Fruit fly (Drosophila melanogaster) whole organism, embryonic: ENCODE results near the gene Hmbs.

ENCODE experiments used
- Atf-2 ChIP-seq: fragments of 200-800 bp; sonication (Bioruptor generic); optimal IDR thresholded peaks from 2 replicates; lab custom pipeline; 2016; ENCODE audit warnings: missing biosample characterization, missing genetic modification characterization
- CG10366 ChIP-seq: fragments of 200-800 bp; sonication (Bioruptor generic); IDR thresholded peaks from 2 replicates; pipeline ENCODE4 v1.3.6; 2022; ENCODE audit warnings: missing biosample characterization, missing genetic modification characterization
- CG10462 ChIP-seq: fragments of 200-800 bp; sonication (Bioruptor generic); optimal IDR thresholded peaks from 2 replicates; lab custom pipeline; 2016; ENCODE audit warnings: missing biosample characterization, missing genetic modification characterization
- CG11398 ChIP-seq: fragments of 200-800 bp; sonication (Bioruptor generic); optimal IDR thresholded peaks from 2 replicates; lab custom pipeline; 2016; ENCODE audit warnings: missing biosample characterization, missing genetic modification characterization
- CG13123 ChIP-seq: fragments of 200-800 bp; sonication (Bioruptor generic); optimal IDR thresholded peaks from 2 replicates; lab custom pipeline; 2016; ENCODE audit warnings: missing biosample characterization, missing genetic modification characterization
- CG14050 ChIP-seq: fragments of 200-800 bp; sonication (Bioruptor generic); IDR thresholded peaks from 3 replicates; pipeline ENCODE4 v1.3.6; 2022; ENCODE audit warnings: missing biosample characterization, missing genetic modification characterization
- CG15696 ChIP-seq: fragments of 200-800 bp; sonication (Bioruptor generic); optimal IDR thresholded peaks from 2 replicates; lab custom pipeline; 2019; ENCODE audit warnings: missing biosample characterization, mild to moderate bottlenecking, missing genetic modification characterization, moderate library complexity
- CG16779 ChIP-seq: fragments of 200-800 bp; sonication (Bioruptor generic); IDR thresholded peaks from 2 replicates; pipeline ENCODE4 v1.3.6; 2022; ENCODE audit warnings: missing biosample characterization, missing genetic modification characterization
- CG17359 ChIP-seq: fragments of 200-800 bp; sonication (Bioruptor generic); optimal IDR thresholded peaks from 3 replicates; lab custom pipeline; 2018; ENCODE audit warnings: missing biosample characterization, mild to moderate bottlenecking, missing genetic modification characterization, moderate library complexity
- CG1792 ChIP-seq: fragments of 200-800 bp; sonication (Bioruptor generic); optimal IDR thresholded peaks from 2 replicates; lab custom pipeline; 2016; ENCODE audit warnings: missing biosample characterization, missing genetic modification characterization
- CG1832 ChIP-seq: fragments of 200-800 bp; sonication (Bioruptor generic); optimal IDR thresholded peaks from 2 replicates; lab custom pipeline; 2017; ENCODE audit warnings: missing biosample characterization, mild to moderate bottlenecking, missing genetic modification characterization, inconsistent platforms
- CG18619 ChIP-seq: fragments of 200-800 bp; sonication (Bioruptor generic); optimal IDR thresholded peaks from 3 replicates; lab custom pipeline; 2017; ENCODE audit warnings: missing biosample characterization, mild to moderate bottlenecking, missing genetic modification characterization
- CG2875 ChIP-seq: fragments of 200-800 bp; sonication (Bioruptor generic); optimal IDR thresholded peaks from 2 replicates; lab custom pipeline; 2017; ENCODE audit warnings: missing biosample characterization, mild to moderate bottlenecking, missing genetic modification characterization, missing genetic modification reagents
- CG34422 ChIP-seq: fragments of 200-800 bp; sonication (Bioruptor generic); IDR thresholded peaks from 3 replicates; pipeline ENCODE4 v1.3.6; 2022; ENCODE audit warnings: missing biosample characterization, missing genetic modification characterization
- CG3726 ChIP-seq: fragments of 200-800 bp; sonication (Bioruptor generic); IDR thresholded peaks from 3 replicates; pipeline ENCODE4, ENCODE4 v1.3.6; 2022; ENCODE audit warnings: missing biosample characterization, missing genetic modification characterization
- CG6254 ChIP-seq: fragments of 200-800 bp; sonication (Bioruptor generic); optimal IDR thresholded peaks from 3 replicates; lab custom pipeline; 2017; ENCODE audit warnings: mild to moderate bottlenecking, missing biosample characterization, missing genetic modification reagents, missing genetic modification characterization
- CG7271 ChIP-seq: fragments of 200-800 bp; sonication (Bioruptor generic); optimal IDR thresholded peaks from 2 replicates; lab custom pipeline; 2018; ENCODE audit warnings: missing biosample characterization, mild to moderate bottlenecking, missing genetic modification characterization, moderate library complexity
- CG7372 ChIP-seq: fragments of 200-800 bp; sonication (Bioruptor generic); IDR thresholded peaks from 2 replicates; pipeline ENCODE4 v1.3.6; 2022; ENCODE audit warnings: missing biosample characterization, missing genetic modification characterization
- CG7556 ChIP-seq: fragments of 200-800 bp; sonication (Bioruptor generic); optimal IDR thresholded peaks from 2 replicates; lab custom pipeline; 2017; ENCODE audit warnings: missing biosample characterization, mild to moderate bottlenecking, missing genetic modification characterization
- CG7987 ChIP-seq: fragments of 200-800 bp; sonication (Bioruptor generic); optimal IDR thresholded peaks from 2 replicates; lab custom pipeline; 2018; ENCODE audit warnings: missing biosample characterization, mild to moderate bottlenecking, missing genetic modification characterization, moderate library complexity
- CG8478 ChIP-seq: fragments of >200 bp; optimal IDR thresholded peaks from 2 replicates; lab custom pipeline; 2018
- CG8944 ChIP-seq: fragments of 200-800 bp; sonication (Bioruptor generic); optimal IDR thresholded peaks from 3 replicates; lab custom pipeline; 2016; ENCODE audit warnings: missing biosample characterization, missing genetic modification characterization
- Chrac-16 ChIP-seq: fragments of 200-800 bp; sonication (Bioruptor generic); optimal IDR thresholded peaks from 3 replicates; lab custom pipeline; 2016; ENCODE audit warnings: missing biosample characterization, missing genetic modification characterization
- Drgx ChIP-seq: fragments of 200-800 bp; sonication (Bioruptor generic); IDR thresholded peaks from 2 replicates; pipeline ENCODE4 v1.3.6; 2022; ENCODE audit warnings: missing biosample characterization, missing genetic modification characterization
- Fer2 ChIP-seq: fragments of 200-800 bp; sonication (Bioruptor generic); optimal IDR thresholded peaks from 2 replicates; lab custom pipeline; 2018; ENCODE audit warnings: missing biosample characterization, mild to moderate bottlenecking, missing genetic modification characterization, moderate library complexity
- Hand ChIP-seq: fragments of 200-800 bp; sonication (Bioruptor generic); optimal IDR thresholded peaks from 2 replicates; lab custom pipeline; 2017; ENCODE audit warnings: mild to moderate bottlenecking, missing biosample characterization, missing genetic modification reagents, missing genetic modification characterization
- Hey ChIP-seq: fragments of 200-800 bp; sonication (Bioruptor generic); optimal IDR thresholded peaks from 3 replicates; lab custom pipeline; 2018; ENCODE audit warnings: missing biosample characterization, mild to moderate bottlenecking, missing genetic modification characterization
- Mes4 ChIP-seq: fragments of 200-800 bp; sonication (Bioruptor generic); optimal IDR thresholded peaks from 2 replicates; lab custom pipeline; 2016; ENCODE audit warnings: missing biosample characterization, missing genetic modification characterization
- NFAT ChIP-seq: fragments of 200-800 bp; sonication (Bioruptor generic); IDR thresholded peaks from 2 replicates; pipeline ENCODE4 v1.3.6; 2022; ENCODE audit warnings: missing biosample characterization, missing genetic modification characterization
- Sox100B ChIP-seq: fragments of 200-800 bp; sonication (Bioruptor generic); optimal IDR thresholded peaks from 3 replicates; lab custom pipeline; 2018; ENCODE audit warnings: missing biosample characterization, mild to moderate bottlenecking, missing genetic modification characterization
- Trl ChIP-seq, 3 experiments: fragments of >200 bp in 2 of 3; fragments of 200-800 bp in 1 of 3; sonication (Bioruptor generic) in 1 of 3; optimal IDR thresholded peaks; 2 replicates in 1 of 3; 3 replicates in 2 of 3; lab custom pipeline; 2016 to 2017; ENCODE audit warnings: missing biosample characterization in 1 of 3, missing genetic modification characterization in 1 of 3
- Xrp1 ChIP-seq: fragments of 200-800 bp; sonication (Bioruptor generic); IDR thresholded peaks from 2 replicates; pipeline ENCODE4 v1.3.6; 2022; ENCODE audit warnings: missing biosample characterization, missing genetic modification characterization
- amos ChIP-seq: fragments of 200-800 bp; sonication (Bioruptor generic); IDR thresholded peaks from 2 replicates; pipeline ENCODE4 v1.3.6; 2022; ENCODE audit warnings: missing biosample characterization, missing genetic modification characterization; ENCODE audit not compliant: partially characterized antibody
- az2 ChIP-seq: fragments of 200-800 bp; sonication (Bioruptor generic); optimal IDR thresholded peaks from 3 replicates; lab custom pipeline; 2016; ENCODE audit warnings: missing biosample characterization, missing genetic modification characterization
- chif ChIP-seq, 2 experiments: fragments of 200-800 bp; sonication (Bioruptor generic); optimal IDR thresholded peaks; 3 replicates each; lab custom pipeline; 2016; ENCODE audit warnings: missing biosample characterization in 2 of 2, missing genetic modification characterization in 2 of 2
- danr ChIP-seq: fragments of 200-800 bp; sonication (Bioruptor generic); IDR thresholded peaks from 2 replicates; pipeline ENCODE4 v1.3.6; 2022; ENCODE audit warnings: missing biosample characterization, missing genetic modification characterization
- ems ChIP-seq: fragments of 200-800 bp; sonication (Bioruptor generic); optimal IDR thresholded peaks from 3 replicates; lab custom pipeline; 2016; ENCODE audit warnings: missing biosample characterization, missing genetic modification characterization
- fd96Cb ChIP-seq: fragments of 200-800 bp; sonication (Bioruptor generic); optimal IDR thresholded peaks from 2 replicates; lab custom pipeline; 2018; ENCODE audit warnings: missing biosample characterization, mild to moderate bottlenecking, missing genetic modification characterization, moderate library complexity
- hth ChIP-seq: fragments of >200 bp; optimal IDR thresholded peaks from 2 replicates; lab custom pipeline; 2017; ENCODE audit warnings: inconsistent platforms
- insv ChIP-seq, 2 experiments: fragments of 200-800 bp; sonication (Bioruptor generic); optimal IDR thresholded peaks; 3 replicates each; lab custom pipeline; 2016 to 2018; ENCODE audit warnings: missing biosample characterization in 2 of 2, missing genetic modification characterization in 2 of 2
- inv ChIP-seq: fragments of 200-800 bp; sonication (Bioruptor generic); IDR thresholded peaks from 2 replicates; pipeline ENCODE4 v1.3.6; 2022; ENCODE audit warnings: missing biosample characterization, missing genetic modification characterization; ENCODE audit not compliant: partially characterized antibody
- nau ChIP-seq: fragments of 200-800 bp; sonication (Bioruptor generic); optimal IDR thresholded peaks from 3 replicates; lab custom pipeline; 2017; ENCODE audit warnings: missing biosample characterization, mild to moderate bottlenecking, missing genetic modification characterization, missing genetic modification reagents
- pho ChIP-seq: fragments of 200-800 bp; sonication (Bioruptor generic); optimal IDR thresholded peaks from 2 replicates; lab custom pipeline; 2016; ENCODE audit warnings: missing biosample characterization, missing genetic modification characterization
- pita ChIP-seq: fragments of 200-800 bp; sonication (Bioruptor generic); optimal IDR thresholded peaks from 2 replicates; lab custom pipeline; 2017; ENCODE audit warnings: missing biosample characterization, mild to moderate bottlenecking, missing genetic modification characterization
- ranshi ChIP-seq: fragments of 200-800 bp; sonication (Bioruptor generic); IDR thresholded peaks from 2 replicates; pipeline ENCODE4 v1.3.6; 2022; ENCODE audit warnings: missing biosample characterization, missing genetic modification characterization
- sd ChIP-seq: fragments of 200-800 bp; sonication (Bioruptor generic); optimal IDR thresholded peaks from 3 replicates; lab custom pipeline; 2018; ENCODE audit warnings: missing biosample characterization, mild to moderate bottlenecking, missing genetic modification characterization, moderate library complexity
- seq ChIP-seq: fragments of 200-800 bp; sonication (Bioruptor generic); IDR thresholded peaks from 2 replicates; pipeline ENCODE4 v1.3.6; 2022; ENCODE audit warnings: missing biosample characterization, missing genetic modification characterization
- so ChIP-seq: fragments of 200-800 bp; sonication (Bioruptor generic); IDR thresholded peaks from 3 replicates; pipeline ENCODE4 v1.3.6; 2022; ENCODE audit warnings: missing biosample characterization, missing genetic modification characterization
- sqz ChIP-seq: fragments of 200-800 bp; sonication (Bioruptor generic); optimal IDR thresholded peaks from 3 replicates; lab custom pipeline; 2018; ENCODE audit warnings: missing biosample characterization, mild to moderate bottlenecking, missing genetic modification characterization
- vfl ChIP-seq: fragments of 200-800 bp; sonication (Bioruptor generic); optimal IDR thresholded peaks from 2 replicates; lab custom pipeline; 2016; ENCODE audit warnings: missing biosample characterization, missing genetic modification characterization
- zen2 ChIP-seq: fragments of 200-800 bp; sonication (Bioruptor generic); IDR thresholded peaks from 3 replicates; pipeline ENCODE4 v1.3.6; 2022; ENCODE audit warnings: missing biosample characterization, missing genetic modification characterization; ENCODE audit not compliant: partially characterized antibody

Gene Hmbs

dm6 chr3L:1368201-1368617 is 33.5 kb downstream of the Hmbs start (continued):
- TF ChIP-seq CG7372 (GFP tag; lab: Robert Waterston, UW): peak; percentile 80
- no peak for TF ChIP-seq amos (GFP tag; lab: Robert Waterston, UW)
- peak; percentile 67 for TF ChIP-seq CG18619
- TF ChIP-seq fd96Cb (tag; lab: Kevin White, UChicago): peak; percentile 58
- TF ChIP-seq CG7987 (GFP tag; lab: Kevin White, UChicago): no peak
- TF ChIP-seq CG8478 (lab: Kevin White, UChicago): no peak
- peak; percentile 36 for TF ChIP-seq vfl (GFP tag; lab: Kevin White, UChicago)
- TF ChIP-seq CG13123 (GFP tag; lab: Kevin White, UChicago): peak; percentile 55
- no peak for TF ChIP-seq Hey
- peak; percentile 84 for TF ChIP-seq so (GFP tag; lab: Robert Waterston, UW)
- TF ChIP-seq CG8944: peak; percentile 70
- peak; percentile 48 for TF ChIP-seq CG2875 (GFP tag; lab: Kevin White, UChicago)
- no peak for TF ChIP-seq hth (lab: Kevin White, UChicago)
- TF ChIP-seq CG7556 (GFP tag; lab: Kevin White, UChicago): peak; percentile 78
- TF ChIP-seq danr (GFP tag; lab: Robert Waterston, UW): peak; percentile 54; the same call in 1 of the 2 replicates
- peak; percentile 85 for TF ChIP-seq CG15696 (tag; lab: Kevin White, UChicago)
- TF ChIP-seq CG17359 (tag; lab: Kevin White, UChicago): peak; percentile 64
- TF ChIP-seq Fer2 (tag; lab: Kevin White, UChicago): peak; percentile 57
- peak; percentile 57 for TF ChIP-seq pho (GFP tag; lab: Kevin White, UChicago)
- TF ChIP-seq CG1792: no peak
- no peak for TF ChIP-seq insv (GFP tag; optimal IDR thresholded peaks at IDR 0.05; lab: Kevin White, UChicago)
- no peak for TF ChIP-seq pita (GFP tag; lab: Kevin White, UChicago)
- peak; percentile 87 for TF ChIP-seq CG3726 (GFP tag; lab: Robert Waterston, UW)
- TF ChIP-seq ranshi (GFP tag; lab: Robert Waterston, UW): peak; percentile 90
- 0 out of 3 replicates have a peak, but pooled peaks have one; percentile 34 for TF ChIP-seq zen2
- peak; percentile 57 for TF ChIP-seq CG11398 (GFP tag; lab: Kevin White, UChicago)
- TF ChIP-seq Xrp1 (GFP tag; lab: Robert Waterston, UW): peak; percentile 96
- peak; percentile 65 for TF ChIP-seq Mes4 (GFP tag; lab: Kevin White, UChicago)
- peak; percentile 87 for TF ChIP-seq CG10366 (GFP tag; lab: Robert Waterston, UW)
- TF ChIP-seq nau: peak; percentile 22
- peak; percentile 61 for TF ChIP-seq Atf-2 (GFP tag; lab: Kevin White, UChicago)
- peak; percentile 86 for TF ChIP-seq Chrac-16 (GFP tag; lab: Kevin White, UChicago)
- peak; percentile 48 for TF ChIP-seq Hand (GFP tag; lab: Kevin White, UChicago)
- peak; percentile 49 for TF ChIP-seq sd
- 0 out of 2 replicates have a peak, but pooled peaks have one; percentile 61 for TF ChIP-seq CG16779 (GFP tag; lab: Robert Waterston, UW)
- TF ChIP-seq CG14050: peak; percentile 78
- no peak for TF ChIP-seq Trl (optimal IDR thresholded peaks at IDR 0.05; lab: Kevin White, UChicago)
- peak; percentile 77 for TF ChIP-seq Trl (GFP tag; optimal IDR thresholded peaks at IDR 0.05; lab: Kevin White, UChicago)
- TF ChIP-seq sqz (GFP tag; lab: Kevin White, UChicago): peak; percentile 24
- TF ChIP-seq chif (GFP tag; optimal IDR thresholded peaks at IDR 0.05; lab: Kevin White, UChicago): peak; percentile 74 to 85
- no peak for TF ChIP-seq CG1832 (GFP tag; lab: Kevin White, UChicago)
- no peak for TF ChIP-seq inv (GFP tag; lab: Robert Waterston, UW)
- TF ChIP-seq az2 (GFP tag; lab: Kevin White, UChicago): peak; percentile 75
- TF ChIP-seq NFAT (GFP tag; lab: Robert Waterston, UW): peak; percentile 65
- peak; percentile 75 for TF ChIP-seq seq (GFP tag; lab: Robert Waterston, UW)
- peak; percentile 38 for TF ChIP-seq Sox100B (GFP tag; lab: Kevin White, UChicago)
- peak; percentile 76 for TF ChIP-seq ems
- peak; percentile 81 for TF ChIP-seq CG7271 (tag; lab: Kevin White, UChicago)
- peak; percentile 51 for TF ChIP-seq Drgx (GFP tag; lab: Robert Waterston, UW)
- TF ChIP-seq CG34422 (GFP tag; lab: Robert Waterston, UW): peak; percentile 84
- peak; percentile 55 for TF ChIP-seq CG6254 (GFP tag; lab: Kevin White, UChicago)
- TF ChIP-seq CG10462 (GFP tag; lab: Kevin White, UChicago): peak; percentile 68
